Worm (Caenorhabditis elegans) whole organism, midembryonic: ENCODE measurements around the gene ZC21.6.

Experiments
- T22C8.4 ChIP-seq: fragments of 200-800 bp; sonication (Bioruptor generic); IDR thresholded peaks from 2 replicates; pipeline ENCODE4 v1.3.6; 2022; ENCODE audit warnings: missing genetic modification characterization, missing compliant biosample characterization
- cog-1 ChIP-seq: sonication (generic microtip); optimal IDR thresholded peaks from 2 replicates; lab custom pipeline; 2016; ENCODE audit warnings: missing genetic modification characterization, missing compliant biosample characterization
- flt-1 ChIP-seq: fragments of 200-800 bp; sonication (Bioruptor generic); IDR thresholded peaks from 2 replicates; pipeline ENCODE4 v1.3.6; 2022; ENCODE audit warnings: missing genetic modification characterization, missing compliant biosample characterization
- klf-2 ChIP-seq: fragments of 200-800 bp; sonication (Bioruptor generic); conservative IDR thresholded peaks from 2 replicates; pipeline ENCODE4 v1.3.6; 2022; ENCODE audit warnings: missing genetic modification reagents, missing genetic modification characterization, missing compliant biosample characterization
- med-1 ChIP-seq: sonication (generic microtip); optimal IDR thresholded peaks from 2 replicates; lab custom pipeline; 2017; ENCODE audit warnings: missing genetic modification characterization, mild to moderate bottlenecking, missing compliant biosample characterization, antibody characterized with exemption, missing genetic modification reagents; ENCODE audit not compliant: insufficient read depth
- ref-1 ChIP-seq: fragments of 200-800 bp; sonication (Bioruptor generic); conservative IDR thresholded peaks from 2 replicates; pipeline ENCODE4 v1.3.6; 2022; ENCODE audit warnings: missing genetic modification reagents, missing genetic modification characterization, missing compliant biosample characterization
- tab-1 ChIP-seq: fragments of 200-800 bp; sonication (Bioruptor generic); IDR thresholded peaks from 2 replicates; pipeline ENCODE4 v1.3.6; 2022; ENCODE audit warnings: missing genetic modification characterization, missing compliant biosample characterization
- ztf-23 ChIP-seq: fragments of 200-800 bp; sonication (Bioruptor generic); IDR thresholded peaks from 2 replicates; pipeline ENCODE4 v1.3.6; 2022; ENCODE audit warnings: missing genetic modification reagents, missing genetic modification characterization, missing compliant biosample characterization
- ztf-29 ChIP-seq: fragments of 200-800 bp; sonication (Bioruptor generic); IDR thresholded peaks from 2 replicates; pipeline ENCODE4 v1.3.6; 2022; ENCODE audit warnings: missing genetic modification reagents, missing genetic modification characterization, missing compliant biosample characterization

- TF ChIP-seq ztf-29 (GFP tag; lab: Robert Waterston, UW) (no peak), T22C8.4 (GFP tag; lab: Robert Waterston, UW) (no peak), tab-1 (GFP tag; lab: Robert Waterston, UW) (no peak), klf-2 (GFP tag; lab: Robert Waterston, UW) (no peak), cog-1 (no peak), flt-1 (GFP tag; lab: Robert Waterston, UW) (no peak), ztf-23 (GFP tag; lab: Robert Waterston, UW) (no peak), med-1 (no peak), ref-1 (GFP tag; lab: Robert Waterston, UW) (no peak)
Observed at ce11 chrIII:8494708-8495107, 50.7 kb downstream of the ZC21.6 start, which contains the start of gene pac-1.
